Worm (Caenorhabditis elegans): ENCODE results near the gene Y53G8AL.4.

DNA sequence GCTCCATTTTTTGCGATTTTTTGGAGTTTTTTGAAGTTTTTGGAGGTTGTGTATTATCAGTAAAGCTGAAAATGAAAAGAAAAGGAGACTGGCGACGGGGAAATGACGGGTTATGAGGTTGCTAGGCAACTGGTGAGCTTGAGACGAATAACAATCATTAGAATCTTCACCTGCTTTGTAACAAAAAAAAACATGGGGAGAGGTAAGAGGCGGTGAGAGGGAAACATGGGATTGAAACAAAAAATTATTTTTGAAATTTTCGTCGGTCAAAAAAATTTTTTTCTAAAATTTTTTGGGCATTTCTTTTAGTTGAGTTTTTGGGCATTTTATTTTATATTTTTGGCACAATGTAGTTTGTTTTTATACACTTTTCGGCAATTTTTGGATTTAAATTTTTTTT lies 16.2 kb upstream of the Y53G8AL.4 start, which contains the start of gene Y53G8AM.7:
- TF ChIP-seq ZK546.5 (tag; optimal IDR thresholded peaks at IDR 0.05): no peak
- no peak for TF ChIP-seq unc-62 (GFP tag; optimal IDR thresholded peaks at IDR 0.05)
- TF ChIP-seq elt-2 (tag; optimal IDR thresholded peaks at IDR 0.05): no peak
- no peak for TF ChIP-seq mml-1 (tag; optimal IDR thresholded peaks at IDR 0.05)
- no peak for TF ChIP-seq egl-27 (tag; optimal IDR thresholded peaks at IDR 0.05)
- TF ChIP-seq nfya-1 (tag; optimal IDR thresholded peaks at IDR 0.05; ENCODE audit: insufficient read depth): no peak

All from whole organism, L3 larva.